Worm (Caenorhabditis elegans) whole organism, young adult: ENCODE data around the gene F37B4.10.

ENCODE experiments used
- aptf-3 ChIP-seq: fragments of 200-800 bp; sonication (Bioruptor generic); IDR thresholded peaks from 2 replicates; pipeline ENCODE4 v1.3.6; 2022; ENCODE audit warnings: missing genetic modification characterization, missing compliant biosample characterization
- hlh-26 ChIP-seq: fragments of 200-800 bp; sonication (Bioruptor generic); conservative IDR thresholded peaks from 2 replicates; pipeline ENCODE4 v1.3.6; 2022; ENCODE audit warnings: missing genetic modification reagents, missing genetic modification characterization, missing compliant biosample characterization
- unc-62 ChIP-seq: fragments of 150-350 bp; optimal IDR thresholded peaks from 2 replicates; lab custom pipeline; 2014; ENCODE audit warnings: missing biosample characterization, missing genetic modification reagents, missing genetic modification characterization

DNA sequence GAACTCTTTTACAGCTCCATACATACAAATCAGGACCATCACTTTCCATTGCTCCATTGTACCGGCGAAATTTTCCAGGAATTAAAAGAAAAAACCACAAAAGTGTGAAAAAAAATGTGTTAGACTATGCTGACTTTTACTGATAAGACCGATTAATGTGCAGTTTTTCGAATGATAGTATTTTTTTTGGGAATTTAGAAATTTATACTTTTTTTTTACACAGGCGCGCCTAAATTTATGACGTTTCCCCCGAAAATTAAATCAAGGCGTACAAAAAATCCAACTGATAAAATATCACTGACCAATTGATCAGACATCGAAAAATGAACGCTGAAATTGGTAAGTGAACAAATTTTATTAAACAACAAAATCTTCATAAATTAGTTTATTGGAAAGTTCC is 2.0 kb downstream of the F37B4.10 start, which contains the start of gene folt-2:
- TF ChIP-seq aptf-3 (GFP tag; lab: Robert Waterston, UW) = no peak
- no peak for TF ChIP-seq unc-62 (GFP tag; lab: Kevin White, UChicago)
- no peak for TF ChIP-seq hlh-26 (GFP tag; lab: Robert Waterston, UW)
